Fruit fly (Drosophila melanogaster) whole organism, embryonic: ENCODE data around the gene CG5969.

Source experiments
- Adf1 ChIP-seq: fragments of 200-800 bp; sonication (Bioruptor generic); IDR thresholded peaks from 2 replicates; pipeline ENCODE4 v1.3.6; 2022; ENCODE audit warnings: missing biosample characterization, missing genetic modification characterization
- BEAF-32 ChIP-seq: fragments of 200-800 bp; sonication (Bioruptor generic); optimal IDR thresholded peaks from 3 replicates; lab custom pipeline; 2017; ENCODE audit warnings: missing biosample characterization, missing genetic modification characterization, mild to moderate bottlenecking, moderate library complexity, missing genetic modification reagents
- BtbVII ChIP-seq: fragments of 200-800 bp; sonication (Bioruptor generic); optimal IDR thresholded peaks from 3 replicates; lab custom pipeline; 2017; ENCODE audit warnings: missing biosample characterization, mild to moderate bottlenecking, missing genetic modification characterization
- CG10267 ChIP-seq: fragments of 200-800 bp; sonication (Bioruptor generic); optimal IDR thresholded peaks from 2 replicates; lab custom pipeline; 2018; ENCODE audit warnings: missing biosample characterization, mild to moderate bottlenecking, missing genetic modification characterization, moderate library complexity
- CG11504 ChIP-seq: fragments of 200-800 bp; sonication (Bioruptor generic); optimal IDR thresholded peaks from 3 replicates; lab custom pipeline; 2019; ENCODE audit warnings: missing biosample characterization, mild to moderate bottlenecking, missing genetic modification characterization, moderate library complexity
- CG11696 ChIP-seq: fragments of 200-800 bp; sonication (Bioruptor generic); IDR thresholded peaks from 2 replicates; pipeline ENCODE4 v1.3.6; 2022; ENCODE audit warnings: missing biosample characterization, missing genetic modification characterization
- CG12659 ChIP-seq: fragments of 200-800 bp; sonication (Bioruptor generic); optimal IDR thresholded peaks from 3 replicates; lab custom pipeline; 2017; ENCODE audit warnings: mild to moderate bottlenecking, missing biosample characterization, missing genetic modification reagents, missing genetic modification characterization
- CG13296 ChIP-seq: fragments of 200-800 bp; sonication (Bioruptor generic); optimal IDR thresholded peaks from 3 replicates; lab custom pipeline; 2018; ENCODE audit warnings: missing biosample characterization, mild to moderate bottlenecking, missing genetic modification characterization
- CG1529 ChIP-seq: fragments of 200-800 bp; sonication (Bioruptor generic); optimal IDR thresholded peaks from 3 replicates; lab custom pipeline; 2018; ENCODE audit warnings: missing biosample characterization, missing genetic modification characterization
- CG17359 ChIP-seq: fragments of 200-800 bp; sonication (Bioruptor generic); optimal IDR thresholded peaks from 3 replicates; lab custom pipeline; 2018; ENCODE audit warnings: missing biosample characterization, mild to moderate bottlenecking, missing genetic modification characterization, moderate library complexity
- CG18011 ChIP-seq: fragments of 200-800 bp; sonication (Bioruptor generic); optimal IDR thresholded peaks from 2 replicates; lab custom pipeline; 2017; ENCODE audit warnings: missing biosample characterization, missing genetic modification characterization, mild to moderate bottlenecking, moderate library complexity, missing genotype
- CG18262 ChIP-seq: fragments of 200-800 bp; optimal IDR thresholded peaks from 3 replicates; lab custom pipeline; 2019; ENCODE audit warnings: missing biosample characterization, mild to moderate bottlenecking, missing genetic modification characterization, moderate library complexity
- CG2120 ChIP-seq: fragments of 200-800 bp; sonication (Bioruptor generic); optimal IDR thresholded peaks from 3 replicates; lab custom pipeline; 2016; ENCODE audit warnings: missing biosample characterization, missing genetic modification characterization
- CG2199 ChIP-seq: fragments of 200-800 bp; sonication (Bioruptor generic); IDR thresholded peaks from 3 replicates; pipeline ENCODE4 v1.3.6; 2022; ENCODE audit warnings: missing biosample characterization, missing genetic modification characterization
- CG32767 ChIP-seq: fragments of 200-800 bp; sonication (Bioruptor generic); IDR thresholded peaks from 2 replicates; pipeline ENCODE4 v1.3.6; 2022; ENCODE audit warnings: missing biosample characterization, missing genetic modification characterization
- CG4404 ChIP-seq: fragments of 200-800 bp; sonication (Bioruptor generic); IDR thresholded peaks from 2 replicates; pipeline ENCODE4 v1.3.6; 2022; ENCODE audit warnings: missing biosample characterization, missing genetic modification characterization
- CG4730 ChIP-seq: fragments of 200-800 bp; sonication (Bioruptor generic); IDR thresholded peaks from 2 replicates; pipeline ENCODE4 v1.3.6; 2022; ENCODE audit warnings: missing biosample characterization, missing genetic modification characterization
- CG4820 ChIP-seq: fragments of 200-800 bp; sonication (Bioruptor generic); optimal IDR thresholded peaks from 3 replicates; lab custom pipeline; 2016; ENCODE audit warnings: missing biosample characterization, missing genetic modification characterization
- CG6689 ChIP-seq: fragments of 200-800 bp; sonication (Bioruptor generic); IDR thresholded peaks from 2 replicates; pipeline ENCODE4 v1.3.6; 2022; ENCODE audit warnings: missing biosample characterization, missing genetic modification characterization
- CG6791 ChIP-seq: fragments of 200-800 bp; sonication (Bioruptor generic); IDR thresholded peaks from 3 replicates; pipeline ENCODE4 v1.3.6; 2022; ENCODE audit warnings: missing biosample characterization, missing genetic modification characterization; ENCODE audit not compliant: partially characterized antibody
- CG8089 ChIP-seq: fragments of 200-800 bp; sonication (Bioruptor generic); optimal IDR thresholded peaks from 3 replicates; lab custom pipeline; 2016; ENCODE audit warnings: missing biosample characterization, missing genetic modification characterization
- CG8359 ChIP-seq: fragments of 200-800 bp; sonication (Bioruptor generic); optimal IDR thresholded peaks from 2 replicates; lab custom pipeline; 2017; ENCODE audit warnings: missing biosample characterization, mild to moderate bottlenecking, missing genetic modification characterization, borderline replicate concordance
- CG9215 ChIP-seq: fragments of 200-800 bp; sonication (Bioruptor generic); IDR thresholded peaks from 2 replicates; pipeline ENCODE4 v1.3.6; 2022; ENCODE audit warnings: missing biosample characterization, missing genetic modification characterization
- Dbx ChIP-seq: fragments of 200-800 bp; sonication (Bioruptor generic); IDR thresholded peaks from 3 replicates; pipeline ENCODE4 v1.3.6; 2022; ENCODE audit warnings: missing biosample characterization, missing genetic modification characterization
- Dp ChIP-seq: fragments of 200-800 bp; sonication (Bioruptor generic); optimal IDR thresholded peaks from 2 replicates; lab custom pipeline; 2018; ENCODE audit warnings: missing biosample characterization, mild to moderate bottlenecking, missing genetic modification characterization, moderate library complexity
- Dref ChIP-seq: fragments of 200-800 bp; sonication (Bioruptor generic); IDR thresholded peaks from 2 replicates; pipeline ENCODE4 v1.3.6; 2022; ENCODE audit warnings: missing biosample characterization, missing genetic modification characterization
- Elba2 ChIP-seq: fragments of 200-800 bp; sonication (Bioruptor generic); optimal IDR thresholded peaks from 3 replicates; lab custom pipeline; 2016; ENCODE audit warnings: missing biosample characterization, missing genetic modification characterization
- HLH4C ChIP-seq: fragments of 200-800 bp; sonication (Bioruptor generic); IDR thresholded peaks from 3 replicates; pipeline ENCODE4 v1.3.6; 2022; ENCODE audit warnings: missing biosample characterization, missing genetic modification characterization; ENCODE audit not compliant: partially characterized antibody
- MBD-R2 ChIP-seq: fragments of 200-800 bp; sonication (Bioruptor generic); IDR thresholded peaks from 2 replicates; pipeline ENCODE4 v1.3.6; 2022; ENCODE audit warnings: missing biosample characterization, missing genetic modification characterization
- MESR4 ChIP-seq: fragments of 200-800 bp; sonication (Bioruptor generic); optimal IDR thresholded peaks from 2 replicates; lab custom pipeline; 2018; ENCODE audit warnings: missing biosample characterization, mild to moderate bottlenecking, missing genetic modification characterization, moderate library complexity
- Med ChIP-seq: fragments of 200-800 bp; sonication (Bioruptor generic); peaks from one replicate; lab custom pipeline; 2016; ENCODE audit warnings: missing biosample characterization, missing genetic modification characterization, mild to moderate bottlenecking, inconsistent platforms, moderate library complexity
- Opbp ChIP-seq: fragments of 200-800 bp; sonication (Bioruptor generic); IDR thresholded peaks from 3 replicates; pipeline ENCODE4 v1.3.6; 2022; ENCODE audit warnings: missing biosample characterization, missing genetic modification characterization; ENCODE audit not compliant: partially characterized antibody
- Sox102F ChIP-seq: fragments of 200-800 bp; sonication (Bioruptor generic); optimal IDR thresholded peaks from 2 replicates; lab custom pipeline; 2018; ENCODE audit warnings: missing biosample characterization, mild to moderate bottlenecking, missing genetic modification characterization, moderate library complexity
- Sry-δ ChIP-seq: fragments of 200-800 bp; sonication (Bioruptor generic); optimal IDR thresholded peaks from 2 replicates; lab custom pipeline; 2016; ENCODE audit warnings: missing biosample characterization, missing genetic modification characterization
- Stat92E ChIP-seq, 3 experiments: fragments of >200 bp in 2 of 3; fragments of 200-800 bp in 1 of 3; sonication (Bioruptor generic) in 1 of 3; optimal IDR thresholded peaks; 2 replicates each; lab custom pipeline; 2017 to 2019; ENCODE audit warnings: missing biosample characterization in 3 of 3, missing genetic modification characterization in 3 of 3, mild to moderate bottlenecking in 1 of 3, moderate library complexity in 1 of 3
- bbx ChIP-seq: fragments of 200-800 bp; sonication (Bioruptor generic); IDR thresholded peaks from 2 replicates; pipeline ENCODE4 v1.3.6; 2022; ENCODE audit warnings: missing biosample characterization, missing genetic modification characterization; ENCODE audit not compliant: partially characterized antibody
- chn ChIP-seq: fragments of 200-800 bp; sonication (Bioruptor generic); optimal IDR thresholded peaks from 2 replicates; lab custom pipeline; 2016; ENCODE audit warnings: missing biosample characterization, missing genetic modification characterization
- crp ChIP-seq, 2 experiments: fragments of 200-800 bp; sonication (Bioruptor generic); optimal IDR thresholded peaks; 2 replicates in 1 of 2; 3 replicates in 1 of 2; lab custom pipeline; 2017; ENCODE audit warnings: missing biosample characterization in 2 of 2, missing genetic modification characterization in 2 of 2, mild to moderate bottlenecking in 1 of 2, moderate library complexity in 1 of 2
- gfzf ChIP-seq: fragments of 200-800 bp; sonication (Bioruptor generic); optimal IDR thresholded peaks from 2 replicates; lab custom pipeline; 2016; ENCODE audit warnings: missing biosample characterization, mild to moderate bottlenecking, missing genetic modification characterization, moderate library complexity
- hbn ChIP-seq: fragments of 200-800 bp; sonication (Bioruptor generic); IDR thresholded peaks from 2 replicates; pipeline ENCODE4 v1.3.6; 2022; ENCODE audit warnings: missing biosample characterization, missing genetic modification characterization; ENCODE audit not compliant: partially characterized antibody
- maf-S ChIP-seq: fragments of 200-800 bp; sonication (Bioruptor generic); optimal IDR thresholded peaks from 2 replicates; lab custom pipeline; 2016; ENCODE audit warnings: missing biosample characterization, missing genetic modification characterization
- pzg ChIP-seq: fragments of 200-800 bp; sonication (Bioruptor generic); optimal IDR thresholded peaks from 3 replicates; lab custom pipeline; 2018; ENCODE audit warnings: missing biosample characterization, mild to moderate bottlenecking, missing genetic modification characterization, moderate library complexity
- slbo ChIP-seq: fragments of 200-800 bp; sonication (Bioruptor generic); IDR thresholded peaks from 2 replicates; pipeline ENCODE4 v1.3.6; 2022; ENCODE audit warnings: missing biosample characterization, missing genetic modification characterization
- ssp ChIP-seq: fragments of 200-800 bp; sonication (Bioruptor generic); IDR thresholded peaks from 2 replicates; pipeline ENCODE4 v1.3.6; 2022; ENCODE audit warnings: missing biosample characterization, missing genetic modification characterization
- stwl ChIP-seq: fragments of 200-800 bp; sonication (Bioruptor generic); optimal IDR thresholded peaks from 3 replicates; lab custom pipeline; 2018; ENCODE audit warnings: missing biosample characterization, mild to moderate bottlenecking, missing genetic modification characterization, moderate library complexity
- wek ChIP-seq: fragments of 200-800 bp; sonication (Bioruptor generic); optimal IDR thresholded peaks from 3 replicates; lab custom pipeline; 2018; ENCODE audit warnings: missing biosample characterization, mild to moderate bottlenecking, missing genetic modification characterization, moderate library complexity
- zen ChIP-seq: fragments of 200-800 bp; sonication (Bioruptor generic); optimal IDR thresholded peaks from 3 replicates; lab custom pipeline; 2018; ENCODE audit warnings: missing biosample characterization, mild to moderate bottlenecking, missing genetic modification characterization, moderate library complexity
- zen2 ChIP-seq: fragments of 200-800 bp; sonication (Bioruptor generic); IDR thresholded peaks from 3 replicates; pipeline ENCODE4 v1.3.6; 2022; ENCODE audit warnings: missing biosample characterization, missing genetic modification characterization; ENCODE audit not compliant: partially characterized antibody

The CG5969 gene

dm6 chr3L:20427449-20427848 lies 46.1 kb upstream of the CG5969 start, which contains the start of gene CG5274 (continued):
- TF ChIP-seq chn (GFP tag; lab: Kevin White, UChicago) (no peak), HLH4C (GFP tag; lab: Robert Waterston, UW) (no peak), Sry-δ (GFP tag; lab: Kevin White, UChicago) (peak; percentile 79), gfzf (GFP tag; lab: Kevin White, UChicago) (peak; percentile 52), CG17359 (no peak), CG8359 (GFP tag; lab: Kevin White, UChicago) (no peak), BtbVII (GFP tag; lab: Kevin White, UChicago) (no peak), Dref (GFP tag; lab: Robert Waterston, UW) (peak; percentile 73), pzg (GFP tag; lab: Kevin White, UChicago) (peak; percentile 51), CG6689 (GFP tag; lab: Robert Waterston, UW) (no peak), CG6791 (GFP tag; lab: Robert Waterston, UW) (peak; percentile 70), Adf1 (GFP tag; lab: Robert Waterston, UW) (no peak), CG2120 (no peak), CG9215 (GFP tag; lab: Robert Waterston, UW) (no peak), CG32767 (GFP tag; lab: Robert Waterston, UW) (no peak), maf-S (GFP tag; lab: Kevin White, UChicago) (no peak), zen2 (no peak), slbo (GFP tag; lab: Robert Waterston, UW) (no peak), Dp (GFP tag; lab: Kevin White, UChicago) (peak; percentile 53), wek (GFP tag; lab: Kevin White, UChicago) (no peak), CG18262 (tag; lab: Kevin White, UChicago) (no peak), CG4730 (GFP tag; lab: Robert Waterston, UW) (no peak), Opbp (GFP tag; lab: Robert Waterston, UW) (no peak)

dm6 chr3L:20430182-20430581 lies 43.4 kb upstream of the CG5969 start, which contains the start of gene CG5262:
Gene CG5262 (minus strand): TSS chr3L:20430475.
- no peak for TF ChIP-seq CG13296 (GFP tag; lab: Kevin White, UChicago)
- TF ChIP-seq CG8089 (GFP tag; lab: Kevin White, UChicago): no peak
- peak; percentile 15; the same call in 1 of the 2 replicates for TF ChIP-seq hbn
- TF ChIP-seq stwl: peak; percentile 79
- peak; percentile 48; the same call in 1 of the 3 replicates for TF ChIP-seq CG2199 (GFP tag; lab: Robert Waterston, UW)
- peak; percentile 19 for TF ChIP-seq zen (tag; lab: Kevin White, UChicago)
- no peak for TF ChIP-seq CG1529 (GFP tag; lab: Kevin White, UChicago)
- TF ChIP-seq Stat92E (GFP tag; optimal IDR thresholded peaks at IDR 0.05; lab: Kevin White, UChicago): peak in 1 of 3 experiments; percentile 22
- TF ChIP-seq pzg (GFP tag; lab: Kevin White, UChicago): peak; percentile 72
- peak; percentile 64 for TF ChIP-seq MBD-R2 (GFP tag; lab: Robert Waterston, UW)
- TF ChIP-seq Elba2 (GFP tag; lab: Kevin White, UChicago): peak; percentile 82
- TF ChIP-seq bbx (GFP tag; lab: Robert Waterston, UW): peak; percentile 37
- peak; percentile 21 for TF ChIP-seq CG12659 (GFP tag; lab: Kevin White, UChicago)
- TF ChIP-seq Dbx (GFP tag; lab: Robert Waterston, UW): no peak
- no peak for TF ChIP-seq CG4820 (GFP tag; lab: Kevin White, UChicago)
- TF ChIP-seq Sry-δ (GFP tag; lab: Kevin White, UChicago): peak; percentile 57
- no peak for TF ChIP-seq CG4404 (GFP tag; lab: Robert Waterston, UW)
- TF ChIP-seq CG18011 (GFP tag; lab: Kevin White, UChicago): no peak
- TF ChIP-seq gfzf (GFP tag; lab: Kevin White, UChicago): peak; percentile 91
- no peak for TF ChIP-seq CG11504
- TF ChIP-seq CG10267 (tag; lab: Kevin White, UChicago): peak; percentile 44
- TF ChIP-seq MESR4 (GFP tag; lab: Kevin White, UChicago): peak; percentile 67
- peak; percentile 9 for TF ChIP-seq Med (GFP tag; lab: Kevin White, UChicago)
- peak in 1 of 2 experiments; percentile 69 for TF ChIP-seq crp (GFP tag; optimal IDR thresholded peaks at IDR 0.05; lab: Kevin White, UChicago)
- TF ChIP-seq BEAF-32 (GFP tag; lab: Kevin White, UChicago): peak; percentile 39
- no peak for TF ChIP-seq ssp
- no peak for TF ChIP-seq CG11696 (GFP tag; lab: Robert Waterston, UW)
- TF ChIP-seq Sox102F (GFP tag; lab: Kevin White, UChicago): no peak
